Worm (Caenorhabditis elegans) whole organism, L3 larva: ENCODE results near the gene msp-81.

Experiments used
- ZK546.5 ChIP-seq: sonication (generic microtip); optimal IDR thresholded peaks from 2 replicates; lab custom pipeline; 2017; ENCODE audit warnings: missing biosample characterization, missing genetic modification characterization
- aly-2 ChIP-seq: fragments of 150-350 bp; optimal IDR thresholded peaks from 2 replicates; lab custom pipeline; 2014; ENCODE audit warnings: missing biosample characterization, missing genetic modification characterization
- ama-1 ChIP-seq: fragments of 150-350 bp; optimal IDR thresholded peaks from 2 replicates; lab custom pipeline; 2018
- ceh-28 ChIP-seq: fragments of 150-350 bp; optimal IDR thresholded peaks from 2 replicates; lab custom pipeline; 2014; ENCODE audit warnings: missing biosample characterization, missing genetic modification reagents, missing genetic modification characterization
- ceh-82 ChIP-seq: fragments of 150-350 bp; optimal IDR thresholded peaks from 2 replicates; lab custom pipeline; 2014; ENCODE audit warnings: missing biosample characterization, missing genetic modification characterization
- ceh-9 ChIP-seq: sonication (generic microtip); optimal IDR thresholded peaks from 2 replicates; lab custom pipeline; 2018; ENCODE audit warnings: missing biosample characterization, missing genetic modification characterization
- daf-12 ChIP-seq: fragments of 150-350 bp; optimal IDR thresholded peaks from 2 replicates; lab custom pipeline; 2014; ENCODE audit warnings: missing biosample characterization, missing genetic modification reagents, missing genetic modification characterization
- egl-27 ChIP-seq: sonication (generic microtip); optimal IDR thresholded peaks from 4 replicates; lab custom pipeline; 2017; ENCODE audit warnings: missing biosample characterization, missing genetic modification reagents, missing genetic modification characterization
- egl-5 ChIP-seq: fragments of 150-350 bp; optimal IDR thresholded peaks from 2 replicates; lab custom pipeline; 2017; ENCODE audit warnings: missing biosample characterization, missing genetic modification reagents, missing genetic modification characterization, inconsistent platforms
- elt-2 ChIP-seq: sonication (generic microtip); optimal IDR thresholded peaks from 2 replicates; lab custom pipeline; 2016; ENCODE audit warnings: missing genetic modification reagents, mild to moderate bottlenecking, missing genetic modification characterization, missing compliant biosample characterization
- elt-3 ChIP-seq, 3 experiments: fragments of 150-350 bp in 1 of 3; sonication (generic microtip) in 2 of 3; optimal IDR thresholded peaks; 2 replicates in 2 of 3; 4 replicates in 1 of 3; lab custom pipeline; 2014 to 2017; ENCODE audit warnings: missing biosample characterization in 3 of 3, missing genetic modification characterization in 3 of 3
- eor-1 ChIP-seq, 2 experiments: fragments of 150-350 bp; optimal IDR thresholded peaks; 2 replicates each; lab custom pipeline; 2014 to 2018; ENCODE audit warnings: missing biosample characterization in 2 of 2, missing genetic modification characterization in 2 of 2
- fkh-10 ChIP-seq: sonication (generic microtip); optimal IDR thresholded peaks from 2 replicates; lab custom pipeline; 2017; ENCODE audit warnings: missing biosample characterization, missing genetic modification reagents, missing genetic modification characterization
- fkh-2 ChIP-seq: fragments of 150-350 bp; optimal IDR thresholded peaks from 2 replicates; lab custom pipeline; 2014; ENCODE audit warnings: missing biosample characterization, missing genetic modification reagents, missing genetic modification characterization
- jun-1 ChIP-seq: fragments of 150-350 bp; optimal IDR thresholded peaks from 2 replicates; lab custom pipeline; 2014; ENCODE audit warnings: missing biosample characterization, missing genetic modification reagents, missing genetic modification characterization
- lin-15B ChIP-seq: fragments of 150-350 bp; optimal IDR thresholded peaks from 2 replicates; lab custom pipeline; 2014; ENCODE audit warnings: missing biosample characterization, missing genetic modification characterization
- lin-39 ChIP-seq: fragments of 150-350 bp; optimal IDR thresholded peaks from 2 replicates; lab custom pipeline; 2018; ENCODE audit warnings: missing biosample characterization, missing genetic modification reagents, missing genetic modification characterization
- lsy-12 ChIP-seq: sonication (generic microtip); optimal IDR thresholded peaks from 2 replicates; lab custom pipeline; 2016; ENCODE audit warnings: mild to moderate bottlenecking, missing genetic modification characterization, missing compliant biosample characterization
- mml-1 ChIP-seq: fragments of 150-350 bp; sonication (generic microtip); optimal IDR thresholded peaks from 3 replicates; lab custom pipeline; 2014; ENCODE audit warnings: missing biosample characterization, missing genetic modification characterization
- nfya-1 ChIP-seq: sonication (generic microtip); optimal IDR thresholded peaks from 2 replicates; lab custom pipeline; 2017; ENCODE audit warnings: missing genetic modification characterization, mild to moderate bottlenecking, missing compliant biosample characterization, antibody characterized with exemption, moderate library complexity; ENCODE audit not compliant: insufficient read depth
- nhr-12 ChIP-seq: fragments of 150-350 bp; optimal IDR thresholded peaks from 2 replicates; lab custom pipeline; 2014; ENCODE audit warnings: missing biosample characterization, missing genetic modification characterization
- nhr-23 ChIP-seq: fragments of 150-350 bp; optimal IDR thresholded peaks from 2 replicates; lab custom pipeline; 2014; ENCODE audit warnings: missing biosample characterization, missing genetic modification reagents, missing genetic modification characterization
- nhr-237 ChIP-seq: fragments of 150-350 bp; optimal IDR thresholded peaks from 2 replicates; lab custom pipeline; 2014; ENCODE audit warnings: missing biosample characterization, missing genetic modification characterization
- nhr-25 ChIP-seq: sonication (generic microtip); optimal IDR thresholded peaks from 2 replicates; lab custom pipeline; 2017; ENCODE audit warnings: missing biosample characterization, missing genetic modification characterization
- nhr-43 ChIP-seq: sonication (generic microtip); optimal IDR thresholded peaks from 2 replicates; lab custom pipeline; 2016; ENCODE audit warnings: mild to moderate bottlenecking, missing genetic modification characterization, missing compliant biosample characterization; ENCODE audit not compliant: poor library complexity, severe bottlenecking
- nhr-67 ChIP-seq: fragments of 150-350 bp; optimal IDR thresholded peaks from 2 replicates; lab custom pipeline; 2014; ENCODE audit warnings: missing biosample characterization, missing genetic modification characterization
- nhr-76 ChIP-seq: fragments of 150-350 bp; sonication (generic microtip); optimal IDR thresholded peaks from 5 replicates; lab custom pipeline; 2014; ENCODE audit warnings: missing biosample characterization, missing genetic modification characterization
- nhr-77 ChIP-seq: fragments of 150-350 bp; optimal IDR thresholded peaks from 2 replicates; lab custom pipeline; 2014; ENCODE audit warnings: missing biosample characterization, missing genetic modification characterization
- pha-4 ChIP-seq: fragments of 150-350 bp; optimal IDR thresholded peaks from 2 replicates; lab custom pipeline; 2014; ENCODE audit warnings: missing biosample characterization, missing genetic modification reagents, missing genetic modification characterization
- pqm-1 ChIP-seq: fragments of 150-350 bp; optimal IDR thresholded peaks from 2 replicates; lab custom pipeline; 2017; ENCODE audit warnings: missing biosample characterization, missing genetic modification characterization, inconsistent platforms
- sea-2 ChIP-seq: fragments of 150-350 bp; sonication (generic microtip); optimal IDR thresholded peaks from 4 replicates; lab custom pipeline; 2014; ENCODE audit warnings: missing biosample characterization, missing genetic modification reagents, missing genetic modification characterization
- skn-1 ChIP-seq: fragments of 150-350 bp; optimal IDR thresholded peaks from 2 replicates; lab custom pipeline; 2014; ENCODE audit warnings: missing biosample characterization, missing genetic modification characterization
- snpc-4 ChIP-seq: fragments of 150-350 bp; optimal IDR thresholded peaks from 2 replicates; lab custom pipeline; 2014; ENCODE audit warnings: missing biosample characterization, missing genetic modification characterization
- tbx-2 ChIP-seq: sonication (generic microtip); optimal IDR thresholded peaks from 2 replicates; lab custom pipeline; 2016; ENCODE audit warnings: mild to moderate bottlenecking, missing genetic modification characterization, missing compliant biosample characterization
- unc-39 ChIP-seq: sonication (generic microtip); optimal IDR thresholded peaks from 4 replicates; lab custom pipeline; 2017; ENCODE audit warnings: missing biosample characterization, missing genetic modification characterization
- ztf-4 ChIP-seq: fragments of 150-350 bp; optimal IDR thresholded peaks from 2 replicates; lab custom pipeline; 2014; ENCODE audit warnings: missing biosample characterization, missing genetic modification characterization

Gene msp-81

DNA sequence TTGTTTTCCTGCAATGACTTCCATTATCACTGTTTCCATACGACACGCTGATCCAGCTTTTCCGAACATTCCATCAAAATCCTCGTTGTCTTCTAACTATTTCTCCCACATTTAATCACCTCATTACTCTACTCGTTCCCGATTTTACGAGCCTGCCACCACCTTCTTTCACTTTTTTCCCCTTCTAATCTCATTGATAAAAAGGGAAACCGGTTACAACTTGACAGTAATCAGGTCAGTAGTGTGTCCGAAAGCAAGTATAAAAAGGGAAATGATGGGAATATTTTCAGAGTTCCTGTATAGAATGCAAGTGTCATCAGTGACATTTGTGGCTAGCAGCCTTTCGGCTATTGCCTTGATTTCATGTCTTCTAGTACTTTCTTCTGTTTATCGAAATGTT lies 14.6 kb downstream of the msp-81 start, which contains the start of gene col-123:
Gene col-123, plus strand, starts transcription at position 301 of the 400 bp plus-strand sequence.
- no peak for TF ChIP-seq egl-27 (tag; lab: Kevin White, UChicago)
- TF ChIP-seq lin-15B (tag; lab: Kevin White, UChicago), result no peak
- TF ChIP-seq nhr-25, result no peak
- TF ChIP-seq elt-3 (tag; optimal IDR thresholded peaks at IDR 0.05; lab: Kevin White, UChicago), result no peak
- peak; percentile 40 for TF ChIP-seq nhr-23 (tag; lab: Kevin White, UChicago)
- TF ChIP-seq, all 47 proteins: peak for 1

DNA sequence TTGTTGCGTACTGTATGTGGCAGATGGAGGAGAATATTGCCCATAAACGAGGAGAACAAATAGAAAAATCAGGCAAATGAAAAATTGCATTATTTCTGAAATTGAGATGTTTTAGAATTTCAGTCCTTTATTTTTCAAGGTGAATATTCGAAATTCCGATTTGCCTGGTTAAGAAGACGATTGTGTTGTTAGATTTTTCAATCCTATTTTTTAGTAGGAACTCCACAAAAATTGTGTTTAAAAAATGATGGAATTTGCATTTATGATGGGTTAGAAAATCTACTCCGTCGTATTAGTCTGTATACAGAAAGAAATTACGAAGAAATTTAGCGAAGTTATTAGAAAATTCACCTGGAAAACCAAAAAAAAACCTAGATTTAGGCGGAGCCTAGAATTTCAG lies 20.8 kb downstream of the msp-81 start, which contains the start of gene egl-20:
Gene egl-20, minus strand, starts transcription at position 101 of the 400 bp plus-strand sequence.
- TF ChIP-seq skn-1 (no peak), nhr-237 (no peak), nhr-67 (tag; lab: Kevin White, UChicago) (no peak), sea-2 (GFP tag; lab: Kevin White, UChicago) (no peak), egl-27 (tag; lab: Kevin White, UChicago) (no peak), ceh-28 (tag; lab: Kevin White, UChicago) (no peak), ceh-9 (tag; lab: Kevin White, UChicago) (no peak), ama-1 (lab: Kevin White, UChicago) (no peak), snpc-4 (tag; lab: Kevin White, UChicago) (no peak), nhr-77 (tag; lab: Kevin White, UChicago) (no peak), tbx-2 (no peak), fkh-10 (GFP tag; lab: Kevin White, UChicago) (no peak), mml-1 (tag; lab: Kevin White, UChicago) (no peak)
- TF ChIP-seq, all 47 proteins: peak for 0

DNA sequence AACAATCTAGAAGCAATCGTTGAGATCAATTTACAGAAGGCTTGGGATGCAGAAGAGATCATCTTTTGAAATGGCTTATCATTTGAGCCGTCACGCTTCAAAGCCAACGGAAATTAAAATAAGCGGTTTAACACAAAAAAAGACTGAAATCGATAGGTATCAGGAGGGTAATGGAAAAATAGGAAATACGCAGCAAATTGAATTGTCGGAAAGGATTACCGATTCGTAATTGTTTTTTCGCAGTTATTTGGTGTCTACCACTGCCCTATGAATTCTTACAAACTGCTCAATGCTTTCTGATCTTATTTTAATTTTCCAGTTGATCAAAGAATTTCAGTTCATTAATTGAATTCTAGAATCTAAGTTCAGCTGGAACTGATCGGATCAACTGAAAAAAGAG lies 24.7 kb downstream of the msp-81 start:
- TF ChIP-seq nhr-43 (no peak), skn-1 (no peak), egl-5 (tag; lab: Kevin White, UChicago) (no peak), ceh-28 (tag; lab: Kevin White, UChicago) (no peak), snpc-4 (tag; lab: Kevin White, UChicago) (no peak), nhr-77 (tag; lab: Kevin White, UChicago) (no peak), ama-1 (lab: Kevin White, UChicago) (no peak), elt-3 (tag; optimal IDR thresholded peaks at IDR 0.05; lab: Kevin White, UChicago) (no peak), mml-1 (tag; lab: Kevin White, UChicago) (no peak), nhr-25 (no peak), eor-1 (tag; optimal IDR thresholded peaks at IDR 0.05; lab: Kevin White, UChicago) (no peak), nhr-12 (tag; lab: Kevin White, UChicago) (no peak), egl-27 (tag; lab: Kevin White, UChicago) (no peak), ZK546.5 (no peak), daf-12 (no peak), nhr-23 (tag; lab: Kevin White, UChicago) (no peak), ceh-82 (tag; lab: Kevin White, UChicago) (no peak), nhr-237 (no peak)

DNA sequence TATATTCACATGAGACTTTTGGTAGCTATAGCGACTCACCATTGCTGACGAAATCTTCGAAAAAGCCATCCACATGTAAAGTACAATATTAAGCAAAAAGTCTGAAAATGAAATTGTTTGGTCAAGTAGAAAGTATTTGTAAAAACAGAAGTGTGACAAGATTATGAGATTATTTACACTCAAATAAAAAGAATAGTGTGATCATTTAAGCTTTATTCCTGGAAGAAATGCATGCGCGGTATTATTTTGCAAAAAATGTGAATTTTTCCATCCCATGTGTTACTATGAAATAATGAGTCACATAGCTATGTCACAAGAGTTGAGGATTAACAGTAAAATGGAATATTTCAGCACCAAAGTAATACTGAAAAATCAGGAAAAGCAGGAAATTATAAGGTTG lies 25.6 kb downstream of the msp-81 start, which contains the start of gene dct-15:
Gene dct-15, minus strand, starts transcription at position 101 of the 400 bp plus-strand sequence.
- TF ChIP-seq ztf-4 (tag; lab: Kevin White, UChicago) (no peak), nhr-76 (no peak)

DNA sequence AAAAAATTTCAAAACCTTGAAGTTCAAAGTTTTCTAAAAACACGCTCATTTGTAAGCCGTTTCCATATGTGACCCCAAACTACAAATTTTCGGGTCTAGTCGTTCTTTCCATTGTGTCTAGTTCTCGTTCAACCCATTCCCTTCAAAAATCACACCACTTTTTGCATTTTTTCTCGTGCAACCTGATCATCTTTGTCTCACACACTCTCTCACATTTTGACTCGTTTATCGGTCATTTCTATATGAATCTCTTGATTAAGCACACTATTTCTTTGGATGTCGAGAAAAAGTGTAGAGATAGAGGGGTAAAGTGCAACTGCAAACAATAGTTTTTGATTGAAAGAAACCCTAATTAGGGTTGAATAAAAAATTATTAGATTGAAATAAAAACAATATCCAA lies 32.7 kb downstream of the msp-81 start:
- peak; percentile 52 for TF ChIP-seq snpc-4 (tag; lab: Kevin White, UChicago)
- peak; percentile 90 for TF ChIP-seq nhr-23 (tag; lab: Kevin White, UChicago)
- TF ChIP-seq ZK546.5, result no peak
- TF ChIP-seq fkh-10 (GFP tag; lab: Kevin White, UChicago), result no peak
- TF ChIP-seq ama-1 (lab: Kevin White, UChicago), result peak; percentile 79
- TF ChIP-seq egl-27 (tag; lab: Kevin White, UChicago), result peak; percentile 23
- TF ChIP-seq lin-39, result no peak
- TF ChIP-seq jun-1 (tag; lab: Kevin White, UChicago), result peak; percentile 55
- TF ChIP-seq nhr-67 (tag; lab: Kevin White, UChicago), result no peak
- peak; percentile 57 for TF ChIP-seq ceh-28 (tag; lab: Kevin White, UChicago)
- TF ChIP-seq nfya-1, result peak; percentile 38
- peak; percentile 76 for TF ChIP-seq pha-4 (tag; lab: Kevin White, UChicago)
- TF ChIP-seq pqm-1 (tag; lab: Kevin White, UChicago), result peak; percentile 58
- TF ChIP-seq unc-39 (tag; lab: Kevin White, UChicago), result no peak
- TF ChIP-seq aly-2, result no peak
- no peak for TF ChIP-seq tbx-2
- peak; percentile 29 for TF ChIP-seq lin-15B (tag; lab: Kevin White, UChicago)
- TF ChIP-seq elt-2 (tag; lab: Kevin White, UChicago), result peak; percentile 82
- peak; percentile 35 for TF ChIP-seq lsy-12 (tag; lab: Kevin White, UChicago)
- TF ChIP-seq eor-1 (tag; optimal IDR thresholded peaks at IDR 0.05; lab: Kevin White, UChicago), result no peak
- peak; percentile 74 for TF ChIP-seq nhr-25
- TF ChIP-seq ztf-4 (tag; lab: Kevin White, UChicago), result no peak
- TF ChIP-seq fkh-2, result no peak
- TF ChIP-seq nhr-43, result peak; percentile 64
